Fruit fly (Drosophila melanogaster): Measurements from ENCODE around the gene TTLL4B.

Gene TTLL4B

DNA sequence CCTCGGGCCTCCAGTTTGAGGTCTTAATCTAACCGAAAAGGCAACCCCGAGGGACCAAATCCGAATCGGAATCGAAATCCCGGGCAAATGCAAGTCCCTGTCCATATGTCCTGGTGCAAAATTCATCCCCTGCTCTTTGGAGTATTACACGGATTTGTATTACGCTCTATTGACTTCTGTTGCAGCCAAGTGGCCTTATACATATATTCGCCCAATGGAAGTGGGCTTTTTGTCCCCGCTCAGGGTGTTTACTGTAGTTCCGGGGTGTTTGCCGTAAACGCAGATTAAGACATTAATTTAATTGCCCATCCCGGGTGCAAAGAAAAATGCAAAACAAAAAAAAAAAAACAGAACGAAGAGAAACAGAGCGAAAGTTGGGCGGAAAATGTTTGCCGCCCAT, 15.9 kb upstream of the TTLL4B start:
- TF ChIP-seq CG6792 (GFP tag; optimal IDR thresholded peaks at IDR 0.05) (no peak), CG8632 (GFP tag; optimal IDR thresholded peaks at IDR 0.05) (no peak), CG15336 (GFP tag; IDR thresholded peaks at IDR 0.05) (no peak), dsx (GFP tag; optimal IDR thresholded peaks at IDR 0.05; ENCODE audit: poor library complexity, severe bottlenecking) (no peak), CG11902 (GFP tag; optimal IDR thresholded peaks at IDR 0.05) (no peak), spab (GFP tag; optimal IDR thresholded peaks at IDR 0.05) (no peak)

DNA sequence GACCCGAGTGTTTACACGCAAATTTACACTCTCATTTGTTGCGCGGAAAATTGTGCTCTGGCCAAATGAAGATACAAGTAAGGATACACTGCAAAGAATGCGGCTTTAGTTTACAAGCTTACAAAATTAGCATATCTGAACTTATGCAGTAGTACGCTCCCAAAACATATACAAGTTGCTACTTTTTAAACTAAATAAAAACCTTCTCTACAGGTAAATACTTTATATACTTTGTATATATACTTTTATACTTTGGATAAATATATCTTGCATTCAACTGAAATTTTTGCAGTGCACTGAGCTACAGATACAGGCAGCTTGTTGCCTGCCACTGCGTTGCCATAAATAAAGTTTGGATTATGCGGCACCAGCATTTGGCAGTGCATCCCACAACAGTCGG, 14.6 kb upstream of the TTLL4B start:
- TF ChIP-seq svp (GFP tag) (peak; percentile 70), spab (GFP tag; optimal IDR thresholded peaks at IDR 0.05) (peak; percentile 12), Sox102F (GFP tag; optimal IDR thresholded peaks at IDR 0.05) (peak; percentile 7), fd85E (GFP tag; optimal IDR thresholded peaks at IDR 0.05) (no peak), CG32006 (GFP tag; optimal IDR thresholded peaks at IDR 0.05) (peak; percentile 41), Eip75B (GFP tag; optimal IDR thresholded peaks at IDR 0.05) (peak; percentile 3), pdm3 (GFP tag; optimal IDR thresholded peaks at IDR 0.05) (no peak), CG8632 (GFP tag; optimal IDR thresholded peaks at IDR 0.05) (no peak), lz (GFP tag; optimal IDR thresholded peaks at IDR 0.05) (no peak), CG16779 (tag; optimal IDR thresholded peaks at IDR 0.05) (no peak), dsx (GFP tag; optimal IDR thresholded peaks at IDR 0.05; ENCODE audit: poor library complexity, severe bottlenecking) (no peak), Hr39 (GFP tag; optimal IDR thresholded peaks at IDR 0.05) (no peak), topi (GFP tag; optimal IDR thresholded peaks at IDR 0.05) (no peak), CG34406 (GFP tag; optimal IDR thresholded peaks at IDR 0.05) (no peak), CG3919 (GFP tag; optimal IDR thresholded peaks at IDR 0.05) (peak; percentile 33), dac (GFP tag; optimal IDR thresholded peaks at IDR 0.05) (no peak), CG15336 (GFP tag; IDR thresholded peaks at IDR 0.05) (peak; percentile 31; the same call in 1 of the 2 replicates), Lpt (GFP tag; optimal IDR thresholded peaks at IDR 0.05) (no peak), CG8119 (GFP tag; IDR thresholded peaks at IDR 0.05) (no peak), salr (GFP tag; optimal IDR thresholded peaks at IDR 0.05) (peak in 1 of 2 experiments; percentile 1), OdsH (GFP tag; optimal IDR thresholded peaks at IDR 0.05) (peak; percentile 20), Met (GFP tag; optimal IDR thresholded peaks at IDR 0.05) (peak; percentile 25), Sox14 (GFP tag; optimal IDR thresholded peaks at IDR 0.05) (no peak), CG3032 (tag; optimal IDR thresholded peaks at IDR 0.05) (peak; percentile 12), CG10631 (GFP tag; optimal IDR thresholded peaks at IDR 0.05) (peak; percentile 34), esn (GFP tag; optimal IDR thresholded peaks at IDR 0.05) (peak; percentile 6), eg (GFP tag; IDR thresholded peaks at IDR 0.05) (no peak), CG9139 (GFP tag; optimal IDR thresholded peaks at IDR 0.05) (no peak), Eip78C (GFP tag) (peak; percentile 63), net (GFP tag; optimal IDR thresholded peaks at IDR 0.05) (peak; percentile 2), Hr4 (GFP tag; optimal IDR thresholded peaks at IDR 0.05) (peak; percentile 19), Ets96B (tag; optimal IDR thresholded peaks at IDR 0.05) (peak; percentile 36), achi (GFP tag; optimal IDR thresholded peaks at IDR 0.05) (peak; percentile 2)

DNA sequence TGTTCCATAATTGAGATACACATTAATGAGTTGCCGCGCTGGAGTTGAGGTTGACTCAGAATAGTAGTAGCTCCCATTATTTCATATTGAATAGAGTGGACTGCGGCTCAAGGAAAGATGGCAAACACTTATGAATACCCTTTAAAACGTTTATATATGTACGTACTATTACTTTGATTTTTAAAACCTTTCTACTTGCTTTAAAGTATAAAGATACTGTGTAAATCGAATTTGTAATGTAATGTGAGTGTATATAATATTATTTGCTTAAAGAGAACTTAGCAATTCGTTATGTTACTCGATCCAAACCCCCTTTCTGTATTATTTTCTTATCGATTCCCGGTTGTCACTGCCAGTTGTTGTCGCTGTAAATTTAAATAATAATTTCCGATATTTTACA, 11.2 kb upstream of the TTLL4B start:
- TF ChIP-seq fd59A (GFP tag; optimal IDR thresholded peaks at IDR 0.05), result peak; percentile 3
- TF ChIP-seq CG31627 (GFP tag; optimal IDR thresholded peaks at IDR 0.05), result no peak
- TF ChIP-seq CG3032 (tag; optimal IDR thresholded peaks at IDR 0.05), result peak; percentile 17
- TF ChIP-seq Hr4 (GFP tag; optimal IDR thresholded peaks at IDR 0.05), result no peak
- TF ChIP-seq Eip78C (GFP tag), result peak; percentile 44
- TF ChIP-seq Blimp-1 (GFP tag; optimal IDR thresholded peaks at IDR 0.05), result no peak
- peak; percentile 13 for TF ChIP-seq Ets96B (tag; optimal IDR thresholded peaks at IDR 0.05)
- no peak for TF ChIP-seq spab (GFP tag; optimal IDR thresholded peaks at IDR 0.05)
- no peak for TF ChIP-seq CG6792 (GFP tag; optimal IDR thresholded peaks at IDR 0.05)
- no peak for TF ChIP-seq CG6163 (GFP tag; IDR thresholded peaks at IDR 0.05)
- TF ChIP-seq net (GFP tag; optimal IDR thresholded peaks at IDR 0.05), result no peak
- peak; percentile 37 for TF ChIP-seq svp (GFP tag)
